Worm (Caenorhabditis elegans): ENCODE data around the gene F39G3.3.

ce11 chrV:4700189-4700588 is 31.5 kb upstream of the F39G3.3 start, which contains the start of gene ZC266.1:
- TF ChIP-seq him-1 (tag; optimal IDR thresholded peaks at IDR 0.05): no peak
- TF ChIP-seq W03F9.2 (tag; optimal IDR thresholded peaks at IDR 0.05): no peak
- no peak for TF ChIP-seq dao-5 (tag; optimal IDR thresholded peaks at IDR 0.05)
